Worm (Caenorhabditis elegans): ENCODE data around the gene F49E10.4.

The F49E10.4 gene

ce11 chrX:5875567-5875966, at the start of gene F49E10.4:
F49E10.4 (plus strand) TSS chrX:5875867.
- TF ChIP-seq T22C8.4 (GFP tag; IDR thresholded peaks at IDR 0.05) (no peak), ref-1 (GFP tag; conservative IDR thresholded peaks at IDR 0.05) (no peak), med-1 (GFP tag; optimal IDR thresholded peaks at IDR 0.05; ENCODE audit: insufficient read depth) (no peak)

ce11 chrX:5826976-5827375, 48.7 kb upstream of the F49E10.4 start:
- TF ChIP-seq ref-1 (GFP tag; conservative IDR thresholded peaks at IDR 0.05) = no peak
- TF ChIP-seq flt-1 (GFP tag; IDR thresholded peaks at IDR 0.05) = 0 out of 2 replicates have a peak, but pooled peaks have one; percentile 51

- no peak for TF ChIP-seq flt-1 (GFP tag; IDR thresholded peaks at IDR 0.05)
- TF ChIP-seq cog-1 (tag; optimal IDR thresholded peaks at IDR 0.05) = no peak
- no peak for TF ChIP-seq ztf-23 (GFP tag; IDR thresholded peaks at IDR 0.05)
- TF ChIP-seq klf-2 (GFP tag; conservative IDR thresholded peaks at IDR 0.05) = no peak
- no peak for TF ChIP-seq tab-1 (GFP tag; IDR thresholded peaks at IDR 0.05)
- no peak for TF ChIP-seq ztf-29 (GFP tag; IDR thresholded peaks at IDR 0.05)
- no peak for TF ChIP-seq T22C8.4 (GFP tag; IDR thresholded peaks at IDR 0.05)
- no peak for TF ChIP-seq ref-1 (GFP tag; conservative IDR thresholded peaks at IDR 0.05)
- TF ChIP-seq med-1 (GFP tag; optimal IDR thresholded peaks at IDR 0.05; ENCODE audit: insufficient read depth) = no peak
Observed at ce11 chrX:5828085-5828484, 47.6 kb upstream of the F49E10.4 start.

ce11 chrX:5829175-5829574, 46.5 kb upstream of the F49E10.4 start, which contains the start of gene acp-5:
acp-5 (plus strand) TSS chrX:5829435.
- TF ChIP-seq cog-1 (tag; optimal IDR thresholded peaks at IDR 0.05) = no peak
- no peak for TF ChIP-seq tab-1 (GFP tag; IDR thresholded peaks at IDR 0.05)
- no peak for TF ChIP-seq med-1 (GFP tag; optimal IDR thresholded peaks at IDR 0.05; ENCODE audit: insufficient read depth)
- no peak for TF ChIP-seq ref-1 (GFP tag; conservative IDR thresholded peaks at IDR 0.05)
- no peak for TF ChIP-seq flt-1 (GFP tag; IDR thresholded peaks at IDR 0.05)
- no peak for TF ChIP-seq T22C8.4 (GFP tag; IDR thresholded peaks at IDR 0.05)
- no peak for TF ChIP-seq klf-2 (GFP tag; conservative IDR thresholded peaks at IDR 0.05)
- no peak for TF ChIP-seq ztf-29 (GFP tag; IDR thresholded peaks at IDR 0.05)
- no peak for TF ChIP-seq ztf-23 (GFP tag; IDR thresholded peaks at IDR 0.05)

ce11 chrX:5831827-5832226, 43.8 kb upstream of the F49E10.4 start:
- no peak for TF ChIP-seq ref-1 (GFP tag; conservative IDR thresholded peaks at IDR 0.05)
- TF ChIP-seq ztf-23 (GFP tag; IDR thresholded peaks at IDR 0.05) = no peak
- no peak for TF ChIP-seq tab-1 (GFP tag; IDR thresholded peaks at IDR 0.05)
- no peak for TF ChIP-seq flt-1 (GFP tag; IDR thresholded peaks at IDR 0.05)
- no peak for TF ChIP-seq T22C8.4 (GFP tag; IDR thresholded peaks at IDR 0.05)
- TF ChIP-seq ztf-29 (GFP tag; IDR thresholded peaks at IDR 0.05) = no peak

ce11 chrX:5834581-5835481, 40.8 kb upstream of the F49E10.4 start, which contains the start of gene F13D11.4:
F13D11.4 (minus strand) TSS chrX:5834805.
- no peak for TF ChIP-seq ztf-29 (GFP tag; IDR thresholded peaks at IDR 0.05)
- no peak for TF ChIP-seq ref-1 (GFP tag; conservative IDR thresholded peaks at IDR 0.05)
- TF ChIP-seq T22C8.4 (GFP tag; IDR thresholded peaks at IDR 0.05) = no peak

- no peak for TF ChIP-seq ztf-29 (GFP tag; IDR thresholded peaks at IDR 0.05)
- no peak for TF ChIP-seq tab-1 (GFP tag; IDR thresholded peaks at IDR 0.05)
- no peak for TF ChIP-seq cog-1 (tag; optimal IDR thresholded peaks at IDR 0.05)
- TF ChIP-seq flt-1 (GFP tag; IDR thresholded peaks at IDR 0.05) = no peak
- no peak for TF ChIP-seq ztf-23 (GFP tag; IDR thresholded peaks at IDR 0.05)
Observed at ce11 chrX:5836527-5836926, 39.1 kb upstream of the F49E10.4 start.

- TF ChIP-seq tab-1 (GFP tag; IDR thresholded peaks at IDR 0.05) (no peak), ref-1 (GFP tag; conservative IDR thresholded peaks at IDR 0.05) (no peak), med-1 (GFP tag; optimal IDR thresholded peaks at IDR 0.05; ENCODE audit: insufficient read depth) (no peak), ztf-23 (GFP tag; IDR thresholded peaks at IDR 0.05) (no peak), ztf-29 (GFP tag; IDR thresholded peaks at IDR 0.05) (no peak), cog-1 (tag; optimal IDR thresholded peaks at IDR 0.05) (no peak)
Observed at ce11 chrX:5837035-5837434, 38.6 kb upstream of the F49E10.4 start.

- TF ChIP-seq tab-1 (GFP tag; IDR thresholded peaks at IDR 0.05) (no peak), ztf-29 (GFP tag; IDR thresholded peaks at IDR 0.05) (no peak), flt-1 (GFP tag; IDR thresholded peaks at IDR 0.05) (no peak), ztf-23 (GFP tag; IDR thresholded peaks at IDR 0.05) (no peak), ref-1 (GFP tag; conservative IDR thresholded peaks at IDR 0.05) (no peak)
Observed at ce11 chrX:5839143-5839542, 36.5 kb upstream of the F49E10.4 start.

- TF ChIP-seq med-1 (GFP tag; optimal IDR thresholded peaks at IDR 0.05; ENCODE audit: insufficient read depth) = no peak
- no peak for TF ChIP-seq ztf-29 (GFP tag; IDR thresholded peaks at IDR 0.05)
- no peak for TF ChIP-seq klf-2 (GFP tag; conservative IDR thresholded peaks at IDR 0.05)
- no peak for TF ChIP-seq tab-1 (GFP tag; IDR thresholded peaks at IDR 0.05)
- TF ChIP-seq T22C8.4 (GFP tag; IDR thresholded peaks at IDR 0.05) = no peak
- no peak for TF ChIP-seq cog-1 (tag; optimal IDR thresholded peaks at IDR 0.05)
- no peak for TF ChIP-seq ref-1 (GFP tag; conservative IDR thresholded peaks at IDR 0.05)
- no peak for TF ChIP-seq ztf-23 (GFP tag; IDR thresholded peaks at IDR 0.05)
Observed at ce11 chrX:5839643-5840042, 36.0 kb upstream of the F49E10.4 start, which contains the start of gene dct-11. dct-11 (minus strand) TSS chrX:5839778.
